Fruit fly (Drosophila melanogaster) whole organism, pupa: ENCODE data around the gene CG42728.

Source experiments
- CG10348 ChIP-seq: fragments of 200-800 bp; sonication (Bioruptor generic); IDR thresholded peaks from 2 replicates; pipeline ENCODE4 v1.3.6; 2022; ENCODE audit warnings: missing biosample characterization, missing genetic modification characterization
- CG13204 ChIP-seq: fragments of 200-800 bp; sonication (Bioruptor generic); optimal IDR thresholded peaks from 2 replicates; lab custom pipeline; 2018; ENCODE audit warnings: missing biosample characterization, mild to moderate bottlenecking, missing genetic modification characterization, moderate library complexity
- CG14655 ChIP-seq: fragments of 200-800 bp; sonication (Bioruptor generic); optimal IDR thresholded peaks from 3 replicates; lab custom pipeline; 2017; ENCODE audit warnings: mild to moderate bottlenecking, missing biosample characterization, missing genetic modification reagents, missing genetic modification characterization
- CG15710 ChIP-seq: fragments of 200-800 bp; sonication (Bioruptor generic); optimal IDR thresholded peaks from 2 replicates; lab custom pipeline; 2018; ENCODE audit warnings: missing biosample characterization, mild to moderate bottlenecking, missing genetic modification characterization, moderate library complexity
- CG32121 ChIP-seq: fragments of 200-800 bp; sonication (Bioruptor generic); IDR thresholded peaks from 2 replicates; pipeline ENCODE4 v1.3.6; 2022; ENCODE audit warnings: missing biosample characterization, missing genetic modification characterization
- CG4496 ChIP-seq: fragments of 200-800 bp; sonication (Bioruptor generic); IDR thresholded peaks from 3 replicates; pipeline ENCODE4 v1.3.6; 2022; ENCODE audit warnings: missing biosample characterization, missing genetic modification characterization
- CG8159 ChIP-seq: fragments of 200-800 bp; sonication (Bioruptor generic); optimal IDR thresholded peaks from 3 replicates; lab custom pipeline; 2018; ENCODE audit warnings: missing biosample characterization, mild to moderate bottlenecking, missing genetic modification characterization, moderate library complexity
- EcR ChIP-seq: fragments of 200-800 bp; sonication (Bioruptor generic); optimal IDR thresholded peaks from 3 replicates; lab custom pipeline; 2019; ENCODE audit warnings: missing biosample characterization, missing genetic modification characterization, mild to moderate bottlenecking, moderate library complexity, missing genetic modification reagents
- Pif1A ChIP-seq: fragments of 200-800 bp; sonication (Bioruptor generic); optimal IDR thresholded peaks from 3 replicates; lab custom pipeline; 2016; ENCODE audit warnings: missing biosample characterization, missing genetic modification characterization
- Pif1B ChIP-seq: fragments of 200-800 bp; sonication (Bioruptor generic); optimal IDR thresholded peaks from 3 replicates; lab custom pipeline; 2016; ENCODE audit warnings: missing biosample characterization, missing genetic modification characterization
- Snoo ChIP-seq: fragments of 200-800 bp; sonication (Bioruptor generic); optimal IDR thresholded peaks from 3 replicates; lab custom pipeline; 2017; ENCODE audit warnings: missing biosample characterization, mild to moderate bottlenecking, missing genetic modification characterization, inconsistent platforms
- fd96Ca ChIP-seq: fragments of 200-800 bp; sonication (Bioruptor generic); IDR thresholded peaks from 3 replicates; pipeline ENCODE4 v1.3.6; 2022; ENCODE audit warnings: missing biosample characterization, missing genetic modification characterization
- rn ChIP-seq: fragments of 200-800 bp; sonication (Bioruptor generic); IDR thresholded peaks from 2 replicates; pipeline ENCODE4 v1.3.6; 2022; ENCODE audit warnings: missing biosample characterization, missing genetic modification characterization

- TF ChIP-seq CG10348 (no peak), CG8159 (tag; lab: Kevin White, UChicago) (no peak), CG15710 (tag; lab: Kevin White, UChicago) (no peak), CG32121 (GFP tag; lab: Robert Waterston, UW) (no peak), CG14655 (GFP tag; lab: Kevin White, UChicago) (no peak), fd96Ca (GFP tag; lab: Robert Waterston, UW) (no peak), CG4496 (GFP tag; lab: Robert Waterston, UW) (no peak), Snoo (tag; lab: Kevin White, UChicago) (no peak), Pif1A (GFP tag; lab: Kevin White, UChicago) (no peak), EcR (GFP tag; lab: Kevin White, UChicago) (no peak), Pif1B (GFP tag; lab: Kevin White, UChicago) (no peak), CG13204 (GFP tag; lab: Kevin White, UChicago) (no peak), rn (GFP tag; lab: Robert Waterston, UW) (no peak)
Observed at dm6 chr3L:15520320-15520719, 7.7 kb downstream of the CG42728 start, which contains the start of gene yellow-k.
